Worm (Caenorhabditis elegans) whole organism, L1 larva: ENCODE data around the gene C26E1.2.

Source experiments
- aha-1 ChIP-seq: fragments of 150-350 bp; optimal IDR thresholded peaks from 2 replicates; lab custom pipeline; 2014; ENCODE audit warnings: missing biosample characterization, missing genetic modification characterization
- blmp-1 ChIP-seq: fragments of 150-350 bp; optimal IDR thresholded peaks from 2 replicates; lab custom pipeline; 2014; ENCODE audit warnings: missing biosample characterization, missing genetic modification characterization
- isw-1 ChIP-seq: fragments of 200-800 bp; sonication (Bioruptor generic); IDR thresholded peaks from 2 replicates; pipeline ENCODE4 v1.3.6; 2022; ENCODE audit warnings: missing genetic modification characterization, missing compliant biosample characterization
- lin-15B ChIP-seq: fragments of 150-350 bp; sonication (generic microtip); optimal IDR thresholded peaks from 3 replicates; lab custom pipeline; 2014; ENCODE audit warnings: missing biosample characterization, missing genetic modification characterization
- mab-9 ChIP-seq: fragments of 200-800 bp; sonication (Bioruptor generic); IDR thresholded peaks from 2 replicates; pipeline ENCODE4 v1.3.6; 2022; ENCODE audit warnings: missing genetic modification reagents, missing genetic modification characterization, missing compliant biosample characterization
- nhr-11 ChIP-seq: fragments of 150-350 bp; optimal IDR thresholded peaks from 2 replicates; lab custom pipeline; 2014; ENCODE audit warnings: missing biosample characterization, missing genetic modification characterization
- nhr-28 ChIP-seq: fragments of 150-350 bp; optimal IDR thresholded peaks from 2 replicates; lab custom pipeline; 2014; ENCODE audit warnings: missing biosample characterization, missing genetic modification characterization
- snpc-4 ChIP-seq: fragments of 150-350 bp; optimal IDR thresholded peaks from 2 replicates; lab custom pipeline; 2014; ENCODE audit warnings: missing biosample characterization, missing genetic modification characterization
- unc-62 ChIP-seq: fragments of 150-350 bp; optimal IDR thresholded peaks from 2 replicates; lab custom pipeline; 2014; ENCODE audit warnings: missing biosample characterization, missing genetic modification reagents, missing genetic modification characterization
- unc-98 ChIP-seq: fragments of 200-800 bp; sonication (Bioruptor generic); IDR thresholded peaks from 2 replicates; pipeline ENCODE4 v1.3.6; 2022; ENCODE audit warnings: missing genetic modification characterization, missing compliant biosample characterization
- ztf-11 ChIP-seq, 2 experiments: sonication (generic microtip); optimal IDR thresholded peaks; 2 replicates each; lab custom pipeline; 2016 to 2017; ENCODE audit warnings: missing genetic modification characterization in 2 of 2, missing biosample characterization in 1 of 2, missing compliant biosample characterization in 1 of 2
- ztf-4 ChIP-seq: fragments of 150-350 bp; optimal IDR thresholded peaks from 2 replicates; lab custom pipeline; 2014; ENCODE audit warnings: missing biosample characterization, missing genetic modification characterization

DNA sequence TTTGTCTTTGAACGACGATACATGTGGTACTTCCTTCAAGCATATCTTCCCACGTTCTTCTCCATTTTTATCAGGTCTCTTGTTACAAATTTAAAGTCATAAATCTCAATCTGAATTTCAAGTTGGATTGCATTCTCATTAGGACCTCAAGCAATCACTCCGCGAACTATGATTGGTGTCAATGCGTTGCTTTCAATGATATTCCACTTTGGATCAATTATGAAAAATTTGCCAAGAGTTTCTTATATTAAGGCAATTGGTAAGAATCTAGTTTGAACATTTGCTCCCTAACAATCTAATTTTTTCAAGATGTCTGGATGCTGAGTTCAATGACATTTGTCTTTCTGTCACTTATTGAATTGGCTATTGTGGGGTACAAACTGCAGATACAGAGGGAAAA lies 37.3 kb downstream of the C26E1.2 start:
- TF ChIP-seq blmp-1 (tag; lab: Kevin White, UChicago) = no peak
- no peak for TF ChIP-seq lin-15B (tag; lab: Kevin White, UChicago)
- TF ChIP-seq nhr-28 (tag; lab: Kevin White, UChicago) = no peak
- TF ChIP-seq mab-9 = no peak
- TF ChIP-seq nhr-11 (tag; lab: Kevin White, UChicago) = no peak
- no peak for TF ChIP-seq unc-98 (GFP tag; lab: Robert Waterston, UW)
- TF ChIP-seq aha-1 (tag; lab: Kevin White, UChicago) = no peak
- no peak for TF ChIP-seq snpc-4 (tag; lab: Kevin White, UChicago)
- no peak for TF ChIP-seq unc-62 (GFP tag; lab: Kevin White, UChicago)
- no peak for TF ChIP-seq isw-1 (GFP tag; lab: Robert Waterston, UW)
- no peak for TF ChIP-seq ztf-4 (tag; lab: Kevin White, UChicago)
- no peak for TF ChIP-seq ztf-11 (tag; optimal IDR thresholded peaks at IDR 0.05; lab: Kevin White, UChicago)
